Worm (Caenorhabditis elegans) whole organism, L4/young adult: ENCODE measurements around the gene Y41C4A.11.

Source experiments
- W03F9.2 ChIP-seq: fragments of 150-350 bp; optimal IDR thresholded peaks from 2 replicates; lab custom pipeline; 2014; ENCODE audit warnings: missing biosample characterization, missing genetic modification characterization
- dao-5 ChIP-seq: sonication (generic microtip); optimal IDR thresholded peaks from 2 replicates; lab custom pipeline; 2016; ENCODE audit warnings: missing genotype, missing genetic modification characterization, moderate library complexity, missing compliant biosample characterization
- him-1 ChIP-seq: sonication (generic microtip); optimal IDR thresholded peaks from 2 replicates; lab custom pipeline; 2016; ENCODE audit warnings: missing genotype, missing genetic modification reagents, missing genetic modification characterization, missing compliant biosample characterization

The Y41C4A.11 gene

ce11 chrIII:11703006-11703775 lies 16.5 kb upstream of the Y41C4A.11 start:
- TF ChIP-seq dao-5 (tag; lab: Kevin White, UChicago) (no peak), W03F9.2 (no peak), him-1 (tag; lab: Kevin White, UChicago) (no peak)

DNA sequence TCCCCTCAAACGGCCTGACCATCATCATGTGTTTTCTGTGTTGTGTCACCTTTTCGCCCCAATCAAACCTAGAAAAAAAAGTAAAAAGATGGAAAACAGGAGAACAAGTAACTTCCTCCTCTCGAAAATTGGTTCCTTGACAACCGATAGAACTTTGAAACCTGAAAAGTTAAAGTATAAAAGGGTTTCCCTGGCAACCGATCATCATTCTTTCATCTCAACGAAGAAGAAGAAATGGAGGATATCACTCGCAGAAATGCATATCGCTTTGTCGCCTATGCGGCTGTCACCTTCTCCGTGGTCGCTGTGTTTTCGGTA lies 15.9 kb upstream of the Y41C4A.11 start, which contains the start of gene col-95:
Gene col-95 (plus strand): TSS at position 219 of the 318 bp plus-strand sequence.
- no peak for TF ChIP-seq dao-5 (tag; lab: Kevin White, UChicago)
- TF ChIP-seq W03F9.2, result no peak
- TF ChIP-seq him-1 (tag; lab: Kevin White, UChicago), result no peak

ce11 chrIII:11704377-11704978 lies 15.2 kb upstream of the Y41C4A.11 start:
- TF ChIP-seq W03F9.2 (no peak), him-1 (tag; lab: Kevin White, UChicago) (no peak), dao-5 (tag; lab: Kevin White, UChicago) (no peak)

DNA sequence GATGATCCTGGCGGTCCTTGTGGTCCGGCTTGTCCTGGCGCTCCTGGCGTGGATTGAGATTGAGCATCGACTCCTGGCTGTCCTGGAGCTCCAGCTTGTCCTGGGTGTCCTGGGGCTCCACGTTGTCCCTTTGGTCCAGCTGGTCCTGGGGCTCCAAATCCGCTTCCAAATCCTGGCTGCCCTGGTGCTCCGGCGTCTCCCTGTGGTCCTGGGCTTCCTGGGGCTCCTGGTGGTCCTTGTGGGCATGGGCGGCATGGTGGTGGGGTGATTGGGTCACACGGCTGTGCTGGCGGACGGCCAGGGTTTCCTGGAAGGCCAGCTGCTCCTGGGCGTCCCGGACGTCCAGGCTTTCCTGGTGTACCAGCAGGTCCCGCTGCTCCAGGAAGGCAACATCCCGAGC lies 13.7 kb upstream of the Y41C4A.11 start:
- no peak for TF ChIP-seq him-1 (tag; lab: Kevin White, UChicago)
- TF ChIP-seq dao-5 (tag; lab: Kevin White, UChicago), result no peak
- no peak for TF ChIP-seq W03F9.2

ce11 chrIII:11706665-11707064 lies 13.0 kb upstream of the Y41C4A.11 start, which contains the start of gene col-96:
Gene col-96 (minus strand): TSS chrIII:11706765.
- TF ChIP-seq dao-5 (tag; lab: Kevin White, UChicago) (no peak), W03F9.2 (no peak), him-1 (tag; lab: Kevin White, UChicago) (no peak)

ce11 chrIII:11708722-11709121 lies 10.9 kb upstream of the Y41C4A.11 start, which contains the start of gene Y41C4A.8:
Gene Y41C4A.8 (minus strand): TSS chrIII:11708822.
- TF ChIP-seq W03F9.2 (no peak), him-1 (tag; lab: Kevin White, UChicago) (no peak), dao-5 (tag; lab: Kevin White, UChicago) (no peak)

DNA sequence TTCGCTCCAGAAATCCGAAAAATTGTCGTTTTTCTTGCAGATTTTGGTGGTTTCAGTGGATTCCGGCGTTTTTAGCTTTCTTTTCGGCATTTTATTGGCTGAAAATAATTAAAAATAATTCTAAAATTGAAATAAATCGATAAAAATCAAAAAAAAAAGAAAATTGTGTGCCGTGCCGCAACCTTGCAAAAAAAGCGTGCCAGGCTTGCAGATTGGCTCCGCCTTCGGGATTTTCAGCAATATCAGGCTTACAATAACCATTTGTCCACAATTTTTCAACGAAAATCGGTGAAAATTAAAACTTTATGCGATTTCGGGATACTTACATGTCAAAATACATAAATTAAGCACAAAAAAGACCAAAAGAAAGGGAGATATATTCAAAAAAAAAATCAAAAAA lies 1.1 kb upstream of the Y41C4A.11 start, which contains the start of gene Y41C4A.9:
Gene Y41C4A.9 (minus strand): TSS at position 98 of the 400 bp plus-strand sequence.
- TF ChIP-seq dao-5 (tag; lab: Kevin White, UChicago) (no peak), W03F9.2 (no peak), him-1 (tag; lab: Kevin White, UChicago) (no peak)

ce11 chrIII:11721405-11721804 lies 1.7 kb downstream of the Y41C4A.11 start, which contains the start of gene Y41C4A.32:
Gene Y41C4A.32 (plus strand): TSS chrIII:11721706.
- no peak for TF ChIP-seq him-1 (tag; lab: Kevin White, UChicago)
- no peak for TF ChIP-seq dao-5 (tag; lab: Kevin White, UChicago)
- no peak for TF ChIP-seq W03F9.2

- TF ChIP-seq dao-5 (tag; lab: Kevin White, UChicago) (no peak), W03F9.2 (no peak), him-1 (tag; lab: Kevin White, UChicago) (no peak)
These were observed 6.9 kb downstream of the Y41C4A.11 start, which contains the start of gene Y41C4A.12 for ce11 chrIII:11726590-11726989. Gene Y41C4A.12 (minus strand): TSS chrIII:11726690.

DNA sequence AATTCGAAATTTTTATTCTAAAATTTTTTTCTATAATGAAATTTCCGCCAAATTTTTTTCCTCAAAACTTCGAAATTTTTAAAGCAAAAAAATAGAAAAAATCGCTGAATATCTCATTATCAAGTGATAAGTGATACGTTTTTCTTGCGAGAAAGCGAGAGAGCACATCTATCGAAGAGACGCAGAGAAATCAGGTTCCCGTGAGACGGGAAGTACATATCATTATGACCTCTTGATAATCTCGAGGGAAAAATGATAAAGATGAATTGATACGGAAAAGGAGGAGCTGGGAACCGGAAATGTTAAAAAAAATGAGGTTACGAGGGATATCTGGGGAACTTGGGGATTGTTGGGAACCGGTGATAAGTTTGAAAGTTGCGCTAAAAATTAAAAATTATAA lies 7.3 kb downstream of the Y41C4A.11 start:
- TF ChIP-seq dao-5 (tag; lab: Kevin White, UChicago) (no peak), W03F9.2 (no peak), him-1 (tag; lab: Kevin White, UChicago) (no peak)

ce11 chrIII:11730312-11730711 lies 10.7 kb downstream of the Y41C4A.11 start, which contains the start of gene Y41C4A.18:
Gene Y41C4A.18 (plus strand): TSS chrIII:11730612.
- no peak for TF ChIP-seq him-1 (tag; lab: Kevin White, UChicago)
- no peak for TF ChIP-seq dao-5 (tag; lab: Kevin White, UChicago)
- TF ChIP-seq W03F9.2, result no peak

ce11 chrIII:11730850-11731249 lies 11.2 kb downstream of the Y41C4A.11 start:
- TF ChIP-seq W03F9.2 (no peak), him-1 (tag; lab: Kevin White, UChicago) (no peak), dao-5 (tag; lab: Kevin White, UChicago) (no peak)

DNA sequence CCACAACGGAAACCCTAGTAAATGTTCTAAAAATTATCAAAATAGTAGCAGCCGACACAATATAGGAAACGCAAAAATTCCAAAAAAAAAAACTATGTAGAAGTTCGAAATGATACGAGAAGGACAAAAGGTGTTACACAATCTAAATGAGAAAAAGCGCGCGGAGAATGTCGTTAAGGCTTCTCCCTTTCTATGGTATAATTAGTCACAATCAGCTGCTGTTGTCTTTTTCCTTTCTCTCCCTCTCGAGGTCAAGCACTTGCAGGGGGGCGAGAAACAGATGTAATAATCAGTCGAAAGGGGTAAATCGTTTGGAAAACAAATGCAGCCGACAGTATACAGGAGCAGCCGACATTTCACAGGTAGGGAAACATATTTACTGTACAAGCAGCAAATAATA lies 11.8 kb downstream of the Y41C4A.11 start:
- TF ChIP-seq W03F9.2 (no peak), dao-5 (tag; lab: Kevin White, UChicago) (no peak), him-1 (tag; lab: Kevin White, UChicago) (no peak)

- TF ChIP-seq him-1 (tag; lab: Kevin White, UChicago) (no peak), W03F9.2 (no peak), dao-5 (tag; lab: Kevin White, UChicago) (no peak)
These were observed 12.4 kb downstream of the Y41C4A.11 start, which contains the start of gene Y41C4A.21 for ce11 chrIII:11732056-11732455. Gene Y41C4A.21 (plus strand): TSS chrIII:11732356.
